Fruit fly (Drosophila melanogaster) whole organism, embryonic: ENCODE data around the gene dia.

Experiments used
- Ada2b ChIP-seq: fragments of 200-800 bp; sonication (Bioruptor generic); IDR thresholded peaks from 2 replicates; pipeline ENCODE4 v1.3.6; 2022; ENCODE audit warnings: missing biosample characterization, missing genetic modification characterization
- Atf-2 ChIP-seq: fragments of 200-800 bp; sonication (Bioruptor generic); optimal IDR thresholded peaks from 2 replicates; lab custom pipeline; 2016; ENCODE audit warnings: missing biosample characterization, missing genetic modification characterization
- Blimp-1 ChIP-seq: fragments of 200-800 bp; sonication (Bioruptor generic); optimal IDR thresholded peaks from 3 replicates; lab custom pipeline; 2018; ENCODE audit warnings: missing biosample characterization, missing genetic modification characterization, mild to moderate bottlenecking, moderate library complexity, missing genetic modification reagents
- CG10321 ChIP-seq: fragments of 200-800 bp; sonication (Bioruptor generic); IDR thresholded peaks from 2 replicates; pipeline ENCODE4 v1.3.6; 2022; ENCODE audit warnings: missing biosample characterization, missing genetic modification characterization
- CG12071 ChIP-seq: fragments of 200-800 bp; sonication (Bioruptor generic); optimal IDR thresholded peaks from 3 replicates; lab custom pipeline; 2018; ENCODE audit warnings: missing biosample characterization, mild to moderate bottlenecking, missing genetic modification characterization
- CG12155 ChIP-seq: fragments of 200-800 bp; sonication (Bioruptor generic); optimal IDR thresholded peaks from 3 replicates; lab custom pipeline; 2016; ENCODE audit warnings: missing biosample characterization, missing genetic modification characterization
- CG13894 ChIP-seq: fragments of 200-800 bp; sonication (Bioruptor generic); optimal IDR thresholded peaks from 3 replicates; lab custom pipeline; 2018; ENCODE audit warnings: missing biosample characterization, mild to moderate bottlenecking, missing genetic modification characterization, moderate library complexity
- CG14710 ChIP-seq: fragments of 200-800 bp; sonication (Bioruptor generic); optimal IDR thresholded peaks from 3 replicates; lab custom pipeline; 2019; ENCODE audit warnings: missing biosample characterization, mild to moderate bottlenecking, missing genetic modification characterization, moderate library complexity
- CG18262 ChIP-seq: fragments of 200-800 bp; optimal IDR thresholded peaks from 3 replicates; lab custom pipeline; 2019; ENCODE audit warnings: missing biosample characterization, mild to moderate bottlenecking, missing genetic modification characterization, moderate library complexity
- CG1832 ChIP-seq: fragments of 200-800 bp; sonication (Bioruptor generic); optimal IDR thresholded peaks from 2 replicates; lab custom pipeline; 2017; ENCODE audit warnings: missing biosample characterization, mild to moderate bottlenecking, missing genetic modification characterization, inconsistent platforms
- CG3281 ChIP-seq: fragments of 200-800 bp; sonication (Bioruptor generic); optimal IDR thresholded peaks from 3 replicates; lab custom pipeline; 2017; ENCODE audit warnings: missing biosample characterization, mild to moderate bottlenecking, missing genetic modification characterization
- CG4820 ChIP-seq: fragments of 200-800 bp; sonication (Bioruptor generic); optimal IDR thresholded peaks from 3 replicates; lab custom pipeline; 2016; ENCODE audit warnings: missing biosample characterization, missing genetic modification characterization
- CG6689 ChIP-seq: fragments of 200-800 bp; sonication (Bioruptor generic); IDR thresholded peaks from 2 replicates; pipeline ENCODE4 v1.3.6; 2022; ENCODE audit warnings: missing biosample characterization, missing genetic modification characterization
- CG7372 ChIP-seq: fragments of 200-800 bp; sonication (Bioruptor generic); IDR thresholded peaks from 2 replicates; pipeline ENCODE4 v1.3.6; 2022; ENCODE audit warnings: missing biosample characterization, missing genetic modification characterization
- CG7745 ChIP-seq: fragments of 200-800 bp; sonication (Bioruptor generic); optimal IDR thresholded peaks from 2 replicates; lab custom pipeline; 2018; ENCODE audit warnings: missing biosample characterization, mild to moderate bottlenecking, missing genetic modification characterization, moderate library complexity
- CG8281 ChIP-seq: fragments of 200-800 bp; sonication (Bioruptor generic); optimal IDR thresholded peaks from 2 replicates; lab custom pipeline; 2018; ENCODE audit warnings: missing biosample characterization, mild to moderate bottlenecking, missing genetic modification characterization, moderate library complexity
- CG8924 ChIP-seq: fragments of 200-800 bp; optimal IDR thresholded peaks from 3 replicates; lab custom pipeline; 2019; ENCODE audit warnings: missing biosample characterization, mild to moderate bottlenecking, missing genetic modification characterization, moderate library complexity
- Dad ChIP-seq: fragments of 200-800 bp; sonication (Bioruptor generic); optimal IDR thresholded peaks from 3 replicates; lab custom pipeline; 2016; ENCODE audit warnings: missing biosample characterization, missing genetic modification characterization
- Dek ChIP-seq: fragments of 200-800 bp; sonication (Bioruptor generic); optimal IDR thresholded peaks from 3 replicates; lab custom pipeline; 2019; ENCODE audit warnings: missing biosample characterization, mild to moderate bottlenecking, missing genetic modification characterization, moderate library complexity
- Dp ChIP-seq: fragments of 200-800 bp; sonication (Bioruptor generic); optimal IDR thresholded peaks from 2 replicates; lab custom pipeline; 2018; ENCODE audit warnings: missing biosample characterization, mild to moderate bottlenecking, missing genetic modification characterization, moderate library complexity
- Ets65A ChIP-seq: fragments of 200-800 bp; sonication (Bioruptor generic); peaks from one replicate; lab custom pipeline; 2016; ENCODE audit warnings: missing biosample characterization, missing genetic modification characterization
- H2.0 ChIP-seq: fragments of 200-800 bp; sonication (Bioruptor generic); IDR thresholded peaks from 2 replicates; pipeline ENCODE4 v1.3.6; 2022; ENCODE audit warnings: missing biosample characterization, missing genetic modification characterization
- Hr3 ChIP-seq: fragments of 200-800 bp; sonication (Bioruptor generic); optimal IDR thresholded peaks from 3 replicates; lab custom pipeline; 2016; ENCODE audit warnings: missing biosample characterization, missing genetic modification characterization
- MBD-R2 ChIP-seq: fragments of 200-800 bp; sonication (Bioruptor generic); IDR thresholded peaks from 2 replicates; pipeline ENCODE4 v1.3.6; 2022; ENCODE audit warnings: missing biosample characterization, missing genetic modification characterization
- NC2α ChIP-seq: fragments of 200-800 bp; sonication (Bioruptor generic); optimal IDR thresholded peaks from 2 replicates; lab custom pipeline; 2016; ENCODE audit warnings: missing biosample characterization, missing genetic modification characterization
- Opbp ChIP-seq: fragments of 200-800 bp; sonication (Bioruptor generic); IDR thresholded peaks from 3 replicates; pipeline ENCODE4 v1.3.6; 2022; ENCODE audit warnings: missing biosample characterization, missing genetic modification characterization; ENCODE audit not compliant: partially characterized antibody
- PHDP ChIP-seq: fragments of 200-800 bp; sonication (Bioruptor generic); optimal IDR thresholded peaks from 3 replicates; lab custom pipeline; 2018; ENCODE audit warnings: missing biosample characterization, mild to moderate bottlenecking, missing genetic modification characterization, moderate library complexity
- Ssrp ChIP-seq: fragments of 200-800 bp; sonication (Bioruptor generic); optimal IDR thresholded peaks from 2 replicates; lab custom pipeline; 2018; ENCODE audit warnings: missing biosample characterization, mild to moderate bottlenecking, missing genetic modification characterization, moderate library complexity
- ato ChIP-seq: fragments of 200-800 bp; sonication (Bioruptor generic); IDR thresholded peaks from 2 replicates; pipeline ENCODE4 v1.3.6; 2022; ENCODE audit warnings: missing biosample characterization, missing genetic modification characterization; ENCODE audit not compliant: partially characterized antibody
- cad ChIP-seq: fragments of >200 bp; optimal IDR thresholded peaks from 2 replicates; lab custom pipeline; 2017; ENCODE audit warnings: missing biosample characterization, missing genetic modification characterization
- ci ChIP-seq: fragments of 200-800 bp; sonication (Bioruptor generic); IDR thresholded peaks from 3 replicates; pipeline ENCODE4 v1.3.6; 2022; ENCODE audit warnings: missing biosample characterization, missing genetic modification characterization
- dysf ChIP-seq: fragments of 200-800 bp; sonication (Bioruptor generic); IDR thresholded peaks from 3 replicates; pipeline ENCODE4 v1.3.6; 2022; ENCODE audit warnings: missing biosample characterization, missing genetic modification characterization
- fru ChIP-seq: fragments of >200 bp; optimal IDR thresholded peaks from 2 replicates; lab custom pipeline; 2017
- gcm2 ChIP-seq: fragments of 200-800 bp; sonication (Bioruptor generic); optimal IDR thresholded peaks from 2 replicates; lab custom pipeline; 2016; ENCODE audit warnings: missing biosample characterization, missing genetic modification characterization
- gro ChIP-seq: fragments of 200-800 bp; sonication (Bioruptor generic); optimal IDR thresholded peaks from 2 replicates; lab custom pipeline; 2016; ENCODE audit warnings: missing biosample characterization, missing genetic modification characterization
- ind ChIP-seq: fragments of 200-800 bp; sonication (Bioruptor generic); optimal IDR thresholded peaks from 3 replicates; lab custom pipeline; 2016; ENCODE audit warnings: missing biosample characterization, missing genetic modification characterization
- insv ChIP-seq, 2 experiments: fragments of 200-800 bp; sonication (Bioruptor generic); optimal IDR thresholded peaks; 3 replicates each; lab custom pipeline; 2016 to 2018; ENCODE audit warnings: missing biosample characterization in 2 of 2, missing genetic modification characterization in 2 of 2
- lilli ChIP-seq: fragments of 200-800 bp; sonication (Bioruptor generic); optimal IDR thresholded peaks from 3 replicates; lab custom pipeline; 2016; ENCODE audit warnings: missing biosample characterization, missing genetic modification characterization
- lmd ChIP-seq: fragments of 200-800 bp; sonication (Bioruptor generic); IDR thresholded peaks from 2 replicates; pipeline ENCODE4 v1.3.6; 2022; ENCODE audit warnings: missing biosample characterization, missing genetic modification characterization
- oc ChIP-seq: fragments of 200-800 bp; sonication (Bioruptor generic); optimal IDR thresholded peaks from 2 replicates; lab custom pipeline; 2018; ENCODE audit warnings: missing biosample characterization, mild to moderate bottlenecking, missing genetic modification characterization, moderate library complexity
- onecut ChIP-seq: fragments of 200-800 bp; sonication (Bioruptor generic); IDR thresholded peaks from 2 replicates; pipeline ENCODE4 v1.3.6; 2022; ENCODE audit warnings: missing biosample characterization, missing genetic modification characterization
- org-1 ChIP-seq: fragments of 200-800 bp; sonication (Bioruptor generic); optimal IDR thresholded peaks from 2 replicates; lab custom pipeline; 2017; ENCODE audit warnings: missing biosample characterization, missing genetic modification characterization
- prd ChIP-seq, 3 experiments: fragments of >200 bp in 2 of 3; fragments of 200-800 bp in 1 of 3; sonication (Bioruptor generic) in 1 of 3; optimal IDR thresholded peaks in 2 of 3; IDR thresholded peaks in 1 of 3; 2 replicates in 2 of 3; 3 replicates in 1 of 3; pipeline versions ENCODE4 v1.3.6 to Lab custom; 2017 to 2022; ENCODE audit warnings: missing biosample characterization in 1 of 3, missing genetic modification characterization in 1 of 3
- rib ChIP-seq: fragments of 200-800 bp; sonication (Bioruptor generic); IDR thresholded peaks from 2 replicates; pipeline ENCODE4 v1.3.6; 2022; ENCODE audit warnings: missing biosample characterization, missing genetic modification characterization
- sens ChIP-seq: fragments of 200-800 bp; sonication (Bioruptor generic); peaks from one replicate; lab custom pipeline; 2016; ENCODE audit warnings: missing biosample characterization, missing genetic modification characterization
- sim ChIP-seq: fragments of 200-800 bp; sonication (Bioruptor generic); IDR thresholded peaks from 2 replicates; pipeline ENCODE4 v1.3.6; 2022; ENCODE audit warnings: missing biosample characterization, missing genetic modification characterization
- slou ChIP-seq: fragments of 200-800 bp; sonication (Bioruptor generic); optimal IDR thresholded peaks from 3 replicates; lab custom pipeline; 2016; ENCODE audit warnings: missing biosample characterization, missing genetic modification characterization
- sr ChIP-seq: fragments of 200-800 bp; sonication (Bioruptor generic); IDR thresholded peaks from 3 replicates; pipeline ENCODE4 v1.3.6; 2022; ENCODE audit warnings: missing biosample characterization, missing genetic modification characterization
- tna ChIP-seq: fragments of 200-800 bp; sonication (Bioruptor generic); IDR thresholded peaks from 2 replicates; pipeline ENCODE4 v1.3.6; 2022; ENCODE audit warnings: missing biosample characterization, missing genetic modification characterization; ENCODE audit not compliant: partially characterized antibody
- ttk ChIP-seq: fragments of 200-800 bp; sonication (Bioruptor generic); IDR thresholded peaks from 2 replicates; pipeline ENCODE4 v2.1.2; 2022; ENCODE audit warnings: missing biosample characterization, missing genetic modification characterization
- yki ChIP-seq: fragments of >200 bp; optimal IDR thresholded peaks from 3 replicates; lab custom pipeline; 2018

Gene dia

dm6 chr2L:20758188-20758846 is 373 bp downstream of the dia start (continued):
- TF ChIP-seq ind (GFP tag; lab: Kevin White, UChicago): no peak
- no peak for TF ChIP-seq insv (GFP tag; optimal IDR thresholded peaks at IDR 0.05; lab: Kevin White, UChicago)
- peak; percentile 38 for TF ChIP-seq org-1
- TF ChIP-seq Opbp (GFP tag; lab: Robert Waterston, UW): no peak
- TF ChIP-seq CG7372 (GFP tag; lab: Robert Waterston, UW): no peak
- no peak for TF ChIP-seq sr (GFP tag; lab: Robert Waterston, UW)
- TF ChIP-seq CG3281 (GFP tag; lab: Kevin White, UChicago): peak; percentile 12
- TF ChIP-seq gro (GFP tag; lab: Kevin White, UChicago): peak; percentile 66
- no peak for TF ChIP-seq ttk (GFP tag; lab: Robert Waterston, UW)
- no peak for TF ChIP-seq lilli
- peak; percentile 10 for TF ChIP-seq PHDP
- TF ChIP-seq tna: no peak
- peak; percentile 63; the same call in 2 of the 3 replicates for TF ChIP-seq ci
- TF ChIP-seq rib (GFP tag; lab: Robert Waterston, UW): no peak
- no peak for TF ChIP-seq CG12155
- no peak for TF ChIP-seq onecut
- TF ChIP-seq CG7745 (tag; lab: Kevin White, UChicago): no peak
- TF ChIP-seq Blimp-1 (GFP tag; lab: Kevin White, UChicago): peak; percentile 71
- TF ChIP-seq Ets65A (GFP tag; lab: Kevin White, UChicago): no peak
- TF ChIP-seq Dek (tag; lab: Kevin White, UChicago): no peak
- peak; percentile 53 for TF ChIP-seq CG1832
- no peak for TF ChIP-seq gcm2
- no peak for TF ChIP-seq CG13894
- no peak for TF ChIP-seq cad (GFP tag; lab: Kevin White, UChicago)
- no peak for TF ChIP-seq CG8281
- TF ChIP-seq H2.0 (GFP tag; lab: Robert Waterston, UW): no peak
- no peak for TF ChIP-seq CG12071 (GFP tag; lab: Kevin White, UChicago)
- no peak for TF ChIP-seq NC2α
- peak; percentile 85 for TF ChIP-seq sens (GFP tag; lab: Kevin White, UChicago)
- TF ChIP-seq Hr3 (GFP tag; lab: Kevin White, UChicago): no peak
- no peak for TF ChIP-seq Ada2b (GFP tag; lab: Robert Waterston, UW)
- TF ChIP-seq CG6689 (GFP tag; lab: Robert Waterston, UW): 0 out of 2 replicates have a peak, but pooled peaks have one; percentile 27
- peak; percentile 25 for TF ChIP-seq Dad (GFP tag; lab: Kevin White, UChicago)
- peak; percentile 4 for TF ChIP-seq Dp (GFP tag; lab: Kevin White, UChicago)
- TF ChIP-seq CG14710 (tag; lab: Kevin White, UChicago): no peak
- TF ChIP-seq Ssrp (tag; lab: Kevin White, UChicago): no peak
- TF ChIP-seq CG10321 (GFP tag; lab: Robert Waterston, UW): 0 out of 2 replicates have a peak, but pooled peaks have one; percentile 24
- TF ChIP-seq sim: no peak
- TF ChIP-seq oc (tag; lab: Kevin White, UChicago): no peak
- no peak for TF ChIP-seq ato
- no peak for TF ChIP-seq prd (optimal IDR thresholded peaks at IDR 0.05; lab: Kevin White, UChicago)
- TF ChIP-seq prd (GFP tag; IDR thresholded peaks at IDR 0.05; lab: Robert Waterston, UW): no peak
- TF ChIP-seq Atf-2: peak; percentile 15
- peak; percentile 62 for TF ChIP-seq CG8924 (tag; lab: Kevin White, UChicago)
- TF ChIP-seq lmd (GFP tag; lab: Robert Waterston, UW): 0 out of 2 replicates have a peak, but pooled peaks have one; percentile 10
- no peak for TF ChIP-seq yki (lab: Kevin White, UChicago)
- TF ChIP-seq slou (GFP tag; lab: Kevin White, UChicago): no peak
- no peak for TF ChIP-seq fru (lab: Kevin White, UChicago)
- TF ChIP-seq MBD-R2 (GFP tag; lab: Robert Waterston, UW): no peak
- no peak for TF ChIP-seq CG4820 (GFP tag; lab: Kevin White, UChicago)
- TF ChIP-seq CG18262 (tag; lab: Kevin White, UChicago): peak; percentile 1
- peak; percentile 34; the same call in 1 of the 3 replicates for TF ChIP-seq dysf (GFP tag; lab: Robert Waterston, UW)
